Fruit fly (Drosophila melanogaster) whole organism, embryonic: Measurements from ENCODE around the gene CG42693.

ENCODE experiments used
- Bteb2 ChIP-seq: fragments of 200-800 bp; sonication (Bioruptor generic); optimal IDR thresholded peaks from 2 replicates; lab custom pipeline; 2016; ENCODE audit warnings: missing biosample characterization, missing genetic modification characterization
- CG12155 ChIP-seq: fragments of 200-800 bp; sonication (Bioruptor generic); optimal IDR thresholded peaks from 3 replicates; lab custom pipeline; 2016; ENCODE audit warnings: missing biosample characterization, missing genetic modification characterization
- CG12391 ChIP-seq: fragments of 200-800 bp; sonication (Bioruptor generic); optimal IDR thresholded peaks from 3 replicates; lab custom pipeline; 2018; ENCODE audit warnings: missing biosample characterization, mild to moderate bottlenecking, missing genetic modification characterization, moderate library complexity
- CG15073 ChIP-seq: fragments of 200-800 bp; sonication (Bioruptor generic); optimal IDR thresholded peaks from 2 replicates; lab custom pipeline; 2016; ENCODE audit warnings: missing biosample characterization, missing genetic modification characterization
- CG17612 ChIP-seq: fragments of 200-800 bp; sonication (Bioruptor generic); IDR thresholded peaks from 2 replicates; pipeline ENCODE4 v1.3.6; 2022; ENCODE audit warnings: missing biosample characterization, missing genetic modification characterization
- CG18262 ChIP-seq: fragments of 200-800 bp; optimal IDR thresholded peaks from 3 replicates; lab custom pipeline; 2019; ENCODE audit warnings: missing biosample characterization, mild to moderate bottlenecking, missing genetic modification characterization, moderate library complexity
- CG2889 ChIP-seq: fragments of 200-800 bp; sonication (Bioruptor generic); IDR thresholded peaks from 3 replicates; pipeline ENCODE4 v1.3.6; 2022; ENCODE audit warnings: missing biosample characterization, missing genetic modification characterization
- CG30403 ChIP-seq: fragments of 200-800 bp; sonication (Bioruptor generic); optimal IDR thresholded peaks from 3 replicates; lab custom pipeline; 2016; ENCODE audit warnings: missing biosample characterization, missing genetic modification characterization
- CG31441 ChIP-seq: fragments of 200-800 bp; sonication (Bioruptor generic); IDR thresholded peaks from 2 replicates; pipeline ENCODE4 v1.3.6; 2022; ENCODE audit warnings: missing biosample characterization, missing genetic modification characterization
- CG34422 ChIP-seq: fragments of 200-800 bp; sonication (Bioruptor generic); IDR thresholded peaks from 3 replicates; pipeline ENCODE4 v1.3.6; 2022; ENCODE audit warnings: missing biosample characterization, missing genetic modification characterization
- CG4282 ChIP-seq: fragments of 200-800 bp; sonication (Bioruptor generic); optimal IDR thresholded peaks from 2 replicates; lab custom pipeline; 2016; ENCODE audit warnings: missing biosample characterization, missing genetic modification characterization
- CG4820 ChIP-seq: fragments of 200-800 bp; sonication (Bioruptor generic); optimal IDR thresholded peaks from 3 replicates; lab custom pipeline; 2016; ENCODE audit warnings: missing biosample characterization, missing genetic modification characterization
- CG7839 ChIP-seq: fragments of 200-800 bp; sonication (Bioruptor generic); optimal IDR thresholded peaks from 3 replicates; lab custom pipeline; 2018; ENCODE audit warnings: missing biosample characterization, mild to moderate bottlenecking, missing genetic modification characterization, moderate library complexity
- CG8359 ChIP-seq: fragments of 200-800 bp; sonication (Bioruptor generic); optimal IDR thresholded peaks from 2 replicates; lab custom pipeline; 2017; ENCODE audit warnings: missing biosample characterization, mild to moderate bottlenecking, missing genetic modification characterization, borderline replicate concordance
- CHES-1-like ChIP-seq: fragments of 200-800 bp; sonication (Bioruptor generic); optimal IDR thresholded peaks from 2 replicates; lab custom pipeline; 2016; ENCODE audit warnings: missing biosample characterization, missing genetic modification characterization
- Chrac-16 ChIP-seq: fragments of 200-800 bp; sonication (Bioruptor generic); optimal IDR thresholded peaks from 3 replicates; lab custom pipeline; 2016; ENCODE audit warnings: missing biosample characterization, missing genetic modification characterization
- CoRest ChIP-seq: fragments of 200-800 bp; sonication (Bioruptor generic); optimal IDR thresholded peaks from 3 replicates; lab custom pipeline; 2018; ENCODE audit warnings: missing biosample characterization, mild to moderate bottlenecking, missing genetic modification characterization, moderate library complexity
- D19A ChIP-seq: fragments of 200-800 bp; optimal IDR thresholded peaks from 3 replicates; lab custom pipeline; 2019; ENCODE audit warnings: missing biosample characterization, mild to moderate bottlenecking, missing genetic modification characterization, moderate library complexity
- Deaf1 ChIP-seq: fragments of 200-800 bp; optimal IDR thresholded peaks from 3 replicates; lab custom pipeline; 2019; ENCODE audit warnings: missing biosample characterization, mild to moderate bottlenecking, missing genetic modification characterization, moderate library complexity
- Dip3 ChIP-seq: fragments of 200-800 bp; sonication (Bioruptor generic); optimal IDR thresholded peaks from 3 replicates; lab custom pipeline; 2016; ENCODE audit warnings: missing biosample characterization, missing genetic modification characterization
- Eip74EF ChIP-seq, 2 experiments: fragments of 200-800 bp in 1 of 2; fragments of >200 bp in 1 of 2; sonication (Bioruptor generic) in 1 of 2; optimal IDR thresholded peaks; 2 replicates each; lab custom pipeline; 2017 to 2019; ENCODE audit warnings: missing biosample characterization in 2 of 2, missing genetic modification characterization in 2 of 2, mild to moderate bottlenecking in 1 of 2, moderate library complexity in 1 of 2
- H2.0 ChIP-seq: fragments of 200-800 bp; sonication (Bioruptor generic); IDR thresholded peaks from 2 replicates; pipeline ENCODE4 v1.3.6; 2022; ENCODE audit warnings: missing biosample characterization, missing genetic modification characterization
- HLH3B ChIP-seq: fragments of 200-800 bp; sonication (Bioruptor generic); IDR thresholded peaks from 2 replicates; pipeline ENCODE4 v1.3.6; 2022; ENCODE audit warnings: missing biosample characterization, missing genetic modification characterization
- Med ChIP-seq: fragments of 200-800 bp; sonication (Bioruptor generic); peaks from one replicate; lab custom pipeline; 2016; ENCODE audit warnings: missing biosample characterization, missing genetic modification characterization, mild to moderate bottlenecking, inconsistent platforms, moderate library complexity
- Nf-YB ChIP-seq: fragments of 200-800 bp; sonication (Bioruptor generic); optimal IDR thresholded peaks from 3 replicates; lab custom pipeline; 2019; ENCODE audit warnings: missing biosample characterization, mild to moderate bottlenecking, missing genetic modification characterization, moderate library complexity
- NfI ChIP-seq: fragments of 200-800 bp; sonication (Bioruptor generic); optimal IDR thresholded peaks from 3 replicates; lab custom pipeline; 2018; ENCODE audit warnings: missing biosample characterization, mild to moderate bottlenecking, missing genetic modification characterization, moderate library complexity
- Sin3A ChIP-seq: fragments of >200 bp; optimal IDR thresholded peaks from 2 replicates; lab custom pipeline; 2018
- Sox102F ChIP-seq: fragments of 200-800 bp; sonication (Bioruptor generic); optimal IDR thresholded peaks from 2 replicates; lab custom pipeline; 2018; ENCODE audit warnings: missing biosample characterization, mild to moderate bottlenecking, missing genetic modification characterization, moderate library complexity
- Spps ChIP-seq: fragments of 200-800 bp; sonication (Bioruptor generic); optimal IDR thresholded peaks from 2 replicates; lab custom pipeline; 2018; ENCODE audit warnings: missing biosample characterization, mild to moderate bottlenecking, missing genetic modification characterization
- Taf1 ChIP-seq: fragments of 200-800 bp; sonication (Bioruptor generic); IDR thresholded peaks from 2 replicates; pipeline ENCODE4 v1.3.6; 2022; ENCODE audit warnings: missing biosample characterization, missing genetic modification characterization
- aop ChIP-seq: fragments of 200-800 bp; sonication (Bioruptor generic); IDR thresholded peaks from 2 replicates; pipeline ENCODE4 v1.3.6; 2022; ENCODE audit warnings: missing biosample characterization, missing genetic modification characterization
- chm ChIP-seq: fragments of 200-800 bp; sonication (Bioruptor generic); IDR thresholded peaks from 2 replicates; pipeline ENCODE4 v1.3.6; 2022; ENCODE audit warnings: missing biosample characterization, missing genetic modification characterization
- dysf ChIP-seq: fragments of 200-800 bp; sonication (Bioruptor generic); IDR thresholded peaks from 3 replicates; pipeline ENCODE4 v1.3.6; 2022; ENCODE audit warnings: missing biosample characterization, missing genetic modification characterization
- esg ChIP-seq: fragments of 200-800 bp; sonication (Bioruptor generic); conservative IDR thresholded peaks from 2 replicates; pipeline ENCODE4 v1.3.6; 2022; ENCODE audit warnings: missing biosample characterization, missing genetic modification characterization
- gsb ChIP-seq: fragments of 200-800 bp; sonication (Bioruptor generic); IDR thresholded peaks from 2 replicates; pipeline ENCODE4 v1.3.6; 2022; ENCODE audit warnings: missing biosample characterization, missing genetic modification characterization
- gt ChIP-seq: fragments of 200-800 bp; sonication (Bioruptor generic); IDR thresholded peaks from 2 replicates; pipeline ENCODE4 v1.3.6; 2022; ENCODE audit warnings: missing biosample characterization, missing genetic modification characterization
- lmd ChIP-seq: fragments of 200-800 bp; sonication (Bioruptor generic); IDR thresholded peaks from 2 replicates; pipeline ENCODE4 v1.3.6; 2022; ENCODE audit warnings: missing biosample characterization, missing genetic modification characterization
- lola ChIP-seq, 3 experiments: fragments of >200 bp in 2 of 3; fragments of 200-800 bp in 1 of 3; sonication (Bioruptor generic) in 1 of 3; optimal IDR thresholded peaks; 2 replicates each; lab custom pipeline; 2017 to 2019; ENCODE audit warnings: missing biosample characterization in 3 of 3, missing genetic modification characterization in 3 of 3, mild to moderate bottlenecking in 1 of 3, moderate library complexity in 1 of 3
- org-1 ChIP-seq: fragments of 200-800 bp; sonication (Bioruptor generic); optimal IDR thresholded peaks from 2 replicates; lab custom pipeline; 2017; ENCODE audit warnings: missing biosample characterization, missing genetic modification characterization
- pho ChIP-seq: fragments of 200-800 bp; sonication (Bioruptor generic); optimal IDR thresholded peaks from 2 replicates; lab custom pipeline; 2016; ENCODE audit warnings: missing biosample characterization, missing genetic modification characterization
- prd ChIP-seq, 3 experiments: fragments of >200 bp in 2 of 3; fragments of 200-800 bp in 1 of 3; sonication (Bioruptor generic) in 1 of 3; optimal IDR thresholded peaks in 2 of 3; IDR thresholded peaks in 1 of 3; 2 replicates in 2 of 3; 3 replicates in 1 of 3; pipeline versions ENCODE4 v1.3.6 to Lab custom; 2017 to 2022; ENCODE audit warnings: missing biosample characterization in 1 of 3, missing genetic modification characterization in 1 of 3
- sens ChIP-seq: fragments of 200-800 bp; sonication (Bioruptor generic); peaks from one replicate; lab custom pipeline; 2016; ENCODE audit warnings: missing biosample characterization, missing genetic modification characterization
- sens-2 ChIP-seq: fragments of 200-800 bp; sonication (Bioruptor generic); IDR thresholded peaks from 2 replicates; pipeline ENCODE4 v1.3.6; 2022; ENCODE audit warnings: missing biosample characterization, missing genetic modification characterization
- sim ChIP-seq: fragments of 200-800 bp; sonication (Bioruptor generic); IDR thresholded peaks from 2 replicates; pipeline ENCODE4 v1.3.6; 2022; ENCODE audit warnings: missing biosample characterization, missing genetic modification characterization
- slou ChIP-seq: fragments of 200-800 bp; sonication (Bioruptor generic); optimal IDR thresholded peaks from 3 replicates; lab custom pipeline; 2016; ENCODE audit warnings: missing biosample characterization, missing genetic modification characterization
- ssp ChIP-seq: fragments of 200-800 bp; sonication (Bioruptor generic); IDR thresholded peaks from 2 replicates; pipeline ENCODE4 v1.3.6; 2022; ENCODE audit warnings: missing biosample characterization, missing genetic modification characterization
- stc ChIP-seq: fragments of 200-800 bp; sonication (Bioruptor generic); IDR thresholded peaks from 2 replicates; pipeline ENCODE4 v1.3.6; 2022; ENCODE audit warnings: missing biosample characterization, missing genetic modification characterization
- trh ChIP-seq: fragments of 200-800 bp; sonication (Bioruptor generic); optimal IDR thresholded peaks from 2 replicates; lab custom pipeline; 2016; ENCODE audit warnings: missing biosample characterization, missing genetic modification characterization
- unpg ChIP-seq: fragments of 200-800 bp; sonication (Bioruptor generic); optimal IDR thresholded peaks from 3 replicates; lab custom pipeline; 2018; ENCODE audit warnings: missing biosample characterization, mild to moderate bottlenecking, missing genetic modification characterization, moderate library complexity
- wor ChIP-seq: fragments of 200-800 bp; sonication (Bioruptor generic); IDR thresholded peaks from 2 replicates; pipeline ENCODE4 v1.3.6; 2022; ENCODE audit warnings: missing biosample characterization, missing genetic modification characterization
- z ChIP-seq: fragments of 200-800 bp; sonication (Bioruptor generic); IDR thresholded peaks from 3 replicates; pipeline ENCODE4 v1.3.6; 2022; ENCODE audit warnings: missing biosample characterization, missing genetic modification characterization

The CG42693 gene

DNA sequence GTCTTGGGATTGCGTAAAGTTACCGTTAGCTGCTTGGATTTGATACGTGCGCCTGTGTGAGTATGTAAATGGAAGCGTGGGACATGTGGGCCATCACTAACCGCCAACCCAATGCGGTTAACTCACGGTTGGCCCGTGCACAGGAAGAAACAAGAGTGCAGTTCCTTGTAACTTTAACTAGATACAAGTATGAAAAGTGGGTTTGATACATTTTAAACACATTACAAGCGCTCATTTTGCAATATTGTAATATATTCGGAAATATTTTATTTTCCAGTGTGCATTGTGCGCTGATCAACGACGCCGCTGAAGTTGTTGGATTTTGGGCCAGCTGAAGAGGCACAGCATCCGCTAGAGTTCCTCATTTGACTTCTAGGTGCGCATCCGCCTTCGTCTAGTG, 20.4 kb downstream of the CG42693 start (continued):
- TF ChIP-seq CG7839 (tag; lab: Kevin White, UChicago) = peak; percentile 47
- TF ChIP-seq gt (GFP tag; lab: Robert Waterston, UW) = no peak
- peak; percentile 40; the same call in 1 of the 2 replicates for TF ChIP-seq CG31441 (GFP tag; lab: Robert Waterston, UW)
- TF ChIP-seq chm (GFP tag; lab: Robert Waterston, UW) = peak; percentile 69; the same call in 1 of the 2 replicates
- TF ChIP-seq pho (GFP tag; lab: Kevin White, UChicago) = no peak
- TF ChIP-seq Spps (tag; lab: Kevin White, UChicago) = peak; percentile 16
- TF ChIP-seq CG17612 = no peak
- TF ChIP-seq dysf (GFP tag; lab: Robert Waterston, UW) = peak; percentile 32; the same call in 1 of the 3 replicates
- TF ChIP-seq CG8359 (GFP tag; lab: Kevin White, UChicago) = no peak
- TF ChIP-seq NfI = peak; percentile 16
- no peak for TF ChIP-seq CG2889
- no peak for TF ChIP-seq aop (GFP tag; lab: Robert Waterston, UW)
- peak; percentile 64 for TF ChIP-seq Sox102F (GFP tag; lab: Kevin White, UChicago)
- no peak for TF ChIP-seq slou (GFP tag; lab: Kevin White, UChicago)
- peak; percentile 13 for TF ChIP-seq Chrac-16 (GFP tag; lab: Kevin White, UChicago)
- TF ChIP-seq CG12391 = peak; percentile 49
- TF ChIP-seq D19A = peak; percentile 21
- no peak for TF ChIP-seq sim (GFP tag; lab: Robert Waterston, UW)
- TF ChIP-seq Eip74EF (GFP tag; optimal IDR thresholded peaks at IDR 0.05; lab: Kevin White, UChicago) = no peak
- 0 out of 2 replicates have a peak, but pooled peaks have one; percentile 5 for TF ChIP-seq esg (GFP tag; lab: Robert Waterston, UW)
- TF ChIP-seq lmd (GFP tag; lab: Robert Waterston, UW) = peak; percentile 32; the same call in 1 of the 2 replicates
- TF ChIP-seq trh (GFP tag; lab: Kevin White, UChicago) = no peak
- TF ChIP-seq unpg (GFP tag; lab: Kevin White, UChicago) = peak; percentile 61
- TF ChIP-seq Dip3 (GFP tag; lab: Kevin White, UChicago) = no peak
- TF ChIP-seq CG34422 (GFP tag; lab: Robert Waterston, UW) = 0 out of 3 replicates have a peak, but pooled peaks have one; percentile 31
- peak; percentile 4 for TF ChIP-seq CG12155 (GFP tag; lab: Kevin White, UChicago)
- no peak for TF ChIP-seq Bteb2 (GFP tag; lab: Kevin White, UChicago)
- peak; percentile 28 for TF ChIP-seq CG4820
- no peak for TF ChIP-seq Sin3A
- TF ChIP-seq z (GFP tag; lab: Robert Waterston, UW) = no peak
- TF ChIP-seq CoRest (tag; lab: Kevin White, UChicago) = peak; percentile 9
- TF ChIP-seq HLH3B (GFP tag; lab: Robert Waterston, UW) = peak; percentile 50; the same call in 1 of the 2 replicates
- TF ChIP-seq ssp (GFP tag; lab: Robert Waterston, UW) = peak; percentile 32; the same call in 1 of the 2 replicates
- TF ChIP-seq CHES-1-like (GFP tag; lab: Kevin White, UChicago) = no peak
- no peak for TF ChIP-seq sens-2 (GFP tag; lab: Robert Waterston, UW)
- peak; percentile 55 for TF ChIP-seq CG30403
- peak; percentile 56; the same call in 1 of the 2 replicates for TF ChIP-seq wor (GFP tag; lab: Robert Waterston, UW)
- TF ChIP-seq prd (optimal IDR thresholded peaks at IDR 0.05; lab: Kevin White, UChicago) = no peak
- TF ChIP-seq prd (GFP tag; IDR thresholded peaks at IDR 0.05; lab: Robert Waterston, UW) = peak; percentile 27; the same call in 1 of the 3 replicates
- peak; percentile 86 for TF ChIP-seq sens (GFP tag; lab: Kevin White, UChicago)
- TF ChIP-seq Nf-YB = peak; percentile 5
- TF ChIP-seq Taf1 (GFP tag; lab: Robert Waterston, UW) = no peak
- TF ChIP-seq CG18262 (tag; lab: Kevin White, UChicago) = peak; percentile 48
- no peak for TF ChIP-seq gsb (GFP tag; lab: Robert Waterston, UW)
- TF ChIP-seq Med (GFP tag; lab: Kevin White, UChicago) = peak; percentile 90
- TF ChIP-seq Deaf1 (tag; lab: Kevin White, UChicago) = peak; percentile 7
- TF ChIP-seq CG15073 (GFP tag; lab: Kevin White, UChicago) = no peak
- TF ChIP-seq org-1 = no peak
- TF ChIP-seq H2.0 = peak; percentile 21; the same call in 1 of the 2 replicates
- TF ChIP-seq stc (GFP tag; lab: Robert Waterston, UW) = no peak
- TF ChIP-seq lola (GFP tag; optimal IDR thresholded peaks at IDR 0.05; lab: Kevin White, UChicago) = peak in 1 of 3 experiments; percentile 66
- TF ChIP-seq CG4282 (GFP tag; lab: Kevin White, UChicago) = no peak
